Fruit fly (Drosophila melanogaster): ENCODE data around the gene WDR79.

The WDR79 gene

dm6 chr2L:6127478-6127877, at the start of gene WDR79:
TSS of gene WDR79 (minus strand) at chr2L:6127775.
- TF ChIP-seq psq (optimal IDR thresholded peaks at IDR 0.05) (no peak), Myc (optimal IDR thresholded peaks at IDR 0.05) (no peak), Sin3A (optimal IDR thresholded peaks at IDR 0.05) (no peak), insv (optimal IDR thresholded peaks at IDR 0.05) (no peak), h (optimal IDR thresholded peaks at IDR 0.05) (no peak), ttk (optimal IDR thresholded peaks at IDR 0.05) (no peak)

- TF ChIP-seq ttk (optimal IDR thresholded peaks at IDR 0.05) (no peak), Myc (optimal IDR thresholded peaks at IDR 0.05) (no peak), Sin3A (optimal IDR thresholded peaks at IDR 0.05) (no peak), psq (optimal IDR thresholded peaks at IDR 0.05) (no peak), h (optimal IDR thresholded peaks at IDR 0.05) (no peak), insv (optimal IDR thresholded peaks at IDR 0.05) (no peak)
Observed at dm6 chr2L:6177141-6177540, 49.6 kb upstream of the WDR79 start.

dm6 chr2L:6176408-6176807, 48.8 kb upstream of the WDR79 start:
- TF ChIP-seq Sin3A (optimal IDR thresholded peaks at IDR 0.05) (no peak), insv (optimal IDR thresholded peaks at IDR 0.05) (no peak), h (optimal IDR thresholded peaks at IDR 0.05) (no peak), psq (optimal IDR thresholded peaks at IDR 0.05) (no peak), ttk (optimal IDR thresholded peaks at IDR 0.05) (no peak), Myc (optimal IDR thresholded peaks at IDR 0.05) (no peak)

- TF ChIP-seq h (optimal IDR thresholded peaks at IDR 0.05), result no peak
Observed at dm6 chr2L:6172996-6173395, 45.4 kb upstream of the WDR79 start.

dm6 chr2L:6171166-6171565, 43.6 kb upstream of the WDR79 start:
- no peak for TF ChIP-seq Myc (optimal IDR thresholded peaks at IDR 0.05)
- no peak for TF ChIP-seq ttk (optimal IDR thresholded peaks at IDR 0.05)
- no peak for TF ChIP-seq Sin3A (optimal IDR thresholded peaks at IDR 0.05)
- no peak for TF ChIP-seq psq (optimal IDR thresholded peaks at IDR 0.05)
- TF ChIP-seq h (optimal IDR thresholded peaks at IDR 0.05), result no peak
- no peak for TF ChIP-seq insv (optimal IDR thresholded peaks at IDR 0.05)

dm6 chr2L:6169119-6169518, 41.5 kb upstream of the WDR79 start:
- no peak for TF ChIP-seq insv (optimal IDR thresholded peaks at IDR 0.05)
- TF ChIP-seq psq (optimal IDR thresholded peaks at IDR 0.05), result no peak
- no peak for TF ChIP-seq Sin3A (optimal IDR thresholded peaks at IDR 0.05)
- no peak for TF ChIP-seq ttk (optimal IDR thresholded peaks at IDR 0.05)
- no peak for TF ChIP-seq Myc (optimal IDR thresholded peaks at IDR 0.05)
- TF ChIP-seq h (optimal IDR thresholded peaks at IDR 0.05), result no peak

dm6 chr2L:6165686-6166085, 38.1 kb upstream of the WDR79 start:
- TF ChIP-seq ttk (optimal IDR thresholded peaks at IDR 0.05), result no peak
- no peak for TF ChIP-seq h (optimal IDR thresholded peaks at IDR 0.05)
- no peak for TF ChIP-seq Myc (optimal IDR thresholded peaks at IDR 0.05)
- TF ChIP-seq Sin3A (optimal IDR thresholded peaks at IDR 0.05), result no peak
- no peak for TF ChIP-seq insv (optimal IDR thresholded peaks at IDR 0.05)
- TF ChIP-seq psq (optimal IDR thresholded peaks at IDR 0.05), result no peak

- TF ChIP-seq psq (optimal IDR thresholded peaks at IDR 0.05), result no peak
- TF ChIP-seq Sin3A (optimal IDR thresholded peaks at IDR 0.05), result no peak
- no peak for TF ChIP-seq ttk (optimal IDR thresholded peaks at IDR 0.05)
- TF ChIP-seq insv (optimal IDR thresholded peaks at IDR 0.05), result no peak
- TF ChIP-seq h (optimal IDR thresholded peaks at IDR 0.05), result no peak
- TF ChIP-seq Myc (optimal IDR thresholded peaks at IDR 0.05), result no peak
Observed at dm6 chr2L:6160100-6160499, 32.5 kb upstream of the WDR79 start, which contains the start of gene CG13989. TSS of gene CG13989 (plus strand) at chr2L:6160400.

dm6 chr2L:6155041-6155440, 27.5 kb upstream of the WDR79 start, which contains the start of gene CG31639:
TSS of gene CG31639 (minus strand) at chr2L:6155141.
- TF ChIP-seq Myc (optimal IDR thresholded peaks at IDR 0.05) (no peak), insv (optimal IDR thresholded peaks at IDR 0.05) (no peak)

dm6 chr2L:6151669-6152068, 24.1 kb upstream of the WDR79 start, which contains the start of gene Muc26B:
TSS of gene Muc26B (plus strand) at chr2L:6151969.
- no peak for TF ChIP-seq ttk (optimal IDR thresholded peaks at IDR 0.05)
- TF ChIP-seq h (optimal IDR thresholded peaks at IDR 0.05), result no peak
- TF ChIP-seq psq (optimal IDR thresholded peaks at IDR 0.05), result no peak
- TF ChIP-seq Myc (optimal IDR thresholded peaks at IDR 0.05), result no peak
- no peak for TF ChIP-seq Sin3A (optimal IDR thresholded peaks at IDR 0.05)

- TF ChIP-seq h (optimal IDR thresholded peaks at IDR 0.05), result no peak
- TF ChIP-seq ttk (optimal IDR thresholded peaks at IDR 0.05), result no peak
- TF ChIP-seq Sin3A (optimal IDR thresholded peaks at IDR 0.05), result no peak
- no peak for TF ChIP-seq psq (optimal IDR thresholded peaks at IDR 0.05)
- no peak for TF ChIP-seq Myc (optimal IDR thresholded peaks at IDR 0.05)
- TF ChIP-seq insv (optimal IDR thresholded peaks at IDR 0.05), result no peak
Observed at dm6 chr2L:6139082-6139481, 11.5 kb upstream of the WDR79 start, which contains the start of gene CG13991. TSS of gene CG13991 (plus strand) at chr2L:6139382.

dm6 chr2L:6130522-6131073, 3.0 kb upstream of the WDR79 start, which contains the start of the genes B9d2, tctn and CG9222:
TSS of gene B9d2 (minus strand) at chr2L:6130651.
TSS of gene tctn (minus strand) at chr2L:6130651.
TSS of gene CG9222 (plus strand) at chr2L:6131023.
- no peak for TF ChIP-seq h (optimal IDR thresholded peaks at IDR 0.05)
- TF ChIP-seq Sin3A (optimal IDR thresholded peaks at IDR 0.05), result no peak
- no peak for TF ChIP-seq ttk (optimal IDR thresholded peaks at IDR 0.05)
- no peak for TF ChIP-seq psq (optimal IDR thresholded peaks at IDR 0.05)
- TF ChIP-seq insv (optimal IDR thresholded peaks at IDR 0.05), result no peak
- no peak for TF ChIP-seq Myc (optimal IDR thresholded peaks at IDR 0.05)

- no peak for TF ChIP-seq Sin3A (optimal IDR thresholded peaks at IDR 0.05)
- no peak for TF ChIP-seq h (optimal IDR thresholded peaks at IDR 0.05)
- TF ChIP-seq ttk (optimal IDR thresholded peaks at IDR 0.05), result no peak
- TF ChIP-seq insv (optimal IDR thresholded peaks at IDR 0.05), result no peak
- TF ChIP-seq Myc (optimal IDR thresholded peaks at IDR 0.05), result no peak
- no peak for TF ChIP-seq psq (optimal IDR thresholded peaks at IDR 0.05)
Observed at dm6 chr2L:6124815-6125214, 2.8 kb downstream of the WDR79 start, which contains the start of gene Arpc4. TSS of gene Arpc4 (plus strand) at chr2L:6125132.
